Worm (Caenorhabditis elegans): Measurements from ENCODE around the gene nas-7.
"Not testable (repeated sequence)": the region's sequence is repeated elsewhere in the genome, so short reads cannot be mapped to it uniquely, and the experiment has no call there.

Gene nas-7

DNA sequence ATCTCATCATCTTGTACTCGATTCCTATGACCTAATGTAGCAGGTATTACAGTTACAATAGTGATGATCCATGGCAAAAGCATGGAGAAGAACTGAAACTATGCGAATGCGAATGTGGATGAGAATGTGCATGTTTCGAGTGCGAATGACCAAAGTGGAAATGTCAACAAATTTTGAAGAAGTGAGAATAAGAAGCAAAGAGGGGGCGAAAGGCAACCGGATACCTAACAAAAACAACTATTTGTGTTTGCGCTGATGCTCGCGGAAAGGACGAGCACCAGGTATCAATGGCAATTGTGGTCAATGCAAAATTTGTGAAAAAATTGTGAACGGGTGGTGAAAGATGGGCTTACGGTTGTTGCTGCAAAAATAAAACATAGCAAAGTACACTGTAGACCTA is at the start of gene nas-7:
TSS of gene nas-7 (minus strand) at position 101 of the 400 bp plus-strand sequence.
- no peak for TF ChIP-seq unc-62 (GFP tag; optimal IDR thresholded peaks at IDR 0.05)

DNA sequence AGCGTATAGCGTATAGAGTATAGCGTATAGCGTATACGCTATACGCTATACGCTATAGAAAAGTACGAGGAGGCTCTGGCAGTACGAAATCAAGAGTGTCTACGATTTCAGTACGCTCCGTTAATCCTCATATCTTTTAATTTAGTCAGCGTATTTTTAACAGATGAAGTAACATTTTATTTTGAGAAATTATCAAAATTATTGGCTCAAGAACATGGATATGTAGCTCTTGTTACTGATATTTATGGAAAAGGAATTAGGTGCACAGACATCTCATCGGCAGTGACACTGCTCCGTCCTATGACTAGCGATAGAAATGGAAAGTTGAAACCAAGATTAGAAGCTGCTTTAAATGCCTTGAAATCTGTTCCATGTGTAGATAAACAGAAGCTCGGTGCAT is 32.4 kb upstream of the nas-7 start, which contains the start of gene K02A2.1:
TSS of gene K02A2.1 (plus strand) at position 301 of the 400 bp plus-strand sequence.
- not testable (repeated sequence) for TF ChIP-seq unc-62 (GFP tag; optimal IDR thresholded peaks at IDR 0.05)

DNA sequence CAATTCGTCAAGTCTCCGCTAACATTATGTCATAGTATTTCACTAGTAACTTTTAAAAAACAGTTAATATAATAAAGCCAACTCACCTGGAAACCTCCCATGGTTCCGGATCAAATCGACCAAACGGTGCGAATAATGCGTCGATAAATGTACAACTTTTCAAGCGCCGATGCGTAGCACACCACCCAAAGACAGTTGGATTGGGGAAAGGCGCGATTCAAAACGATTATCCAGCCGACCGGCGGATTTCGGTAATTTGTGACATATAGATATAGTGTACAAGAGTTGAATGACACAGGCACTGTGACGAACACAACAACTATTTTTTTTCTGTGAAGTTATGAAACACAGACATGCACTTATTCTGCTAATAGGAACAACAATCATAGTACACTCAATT is 31.7 kb upstream of the nas-7 start, which contains the start of gene kcc-3:
TSS of gene kcc-3 (minus strand) at position 101 of the 400 bp plus-strand sequence.
- TF ChIP-seq unc-62 (GFP tag; optimal IDR thresholded peaks at IDR 0.05), result no peak

DNA sequence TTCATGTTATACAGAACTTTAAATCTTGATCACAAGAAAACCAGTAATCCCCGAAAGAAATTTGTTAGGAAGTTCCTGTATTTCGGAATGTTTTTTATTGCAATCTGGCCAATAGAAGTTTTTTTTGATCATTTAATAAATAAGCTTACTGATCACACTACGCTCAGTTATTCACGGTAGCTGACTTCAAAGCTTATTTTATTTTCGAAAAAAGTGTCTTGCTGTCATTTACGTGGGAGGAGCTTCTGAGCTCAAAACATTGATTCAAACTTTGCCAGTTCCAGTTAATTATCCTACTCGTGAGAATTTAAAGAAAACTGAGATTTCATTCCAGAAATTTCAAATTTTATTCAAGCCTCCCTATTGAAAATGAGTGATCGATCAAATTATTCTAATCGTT is 29.8 kb upstream of the nas-7 start, which contains the start of gene srd-54:
TSS of gene srd-54 (plus strand) at position 301 of the 400 bp plus-strand sequence.
- TF ChIP-seq unc-62 (GFP tag; optimal IDR thresholded peaks at IDR 0.05), result no peak

DNA sequence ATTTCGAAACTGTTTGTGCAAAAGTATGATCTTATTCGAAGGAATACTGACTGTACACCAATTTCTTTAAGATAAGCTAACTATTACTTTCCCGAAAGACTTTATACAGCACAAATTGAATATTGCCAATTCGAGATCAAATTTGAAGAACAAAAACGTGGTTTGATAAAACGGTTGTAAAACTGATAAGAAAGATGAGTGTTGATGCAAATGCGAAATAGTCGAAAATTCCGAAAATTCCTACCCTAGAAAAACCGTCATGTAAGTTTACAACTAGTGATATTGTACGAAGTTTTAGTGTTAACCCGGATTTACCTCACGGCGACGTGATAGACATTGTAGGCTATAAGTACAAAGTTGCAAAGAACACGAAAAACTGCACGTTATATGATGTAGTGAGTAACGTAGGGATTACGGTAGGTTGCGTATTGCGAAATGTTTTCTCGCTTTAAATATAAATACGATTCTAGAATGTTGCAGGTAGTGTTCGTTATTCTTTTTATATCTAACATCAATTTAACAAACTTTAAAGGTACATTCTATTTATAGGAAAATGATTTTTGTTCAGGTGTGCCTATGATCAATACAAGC is 18.4 kb upstream of the nas-7 start:
- no peak for TF ChIP-seq unc-62 (GFP tag; optimal IDR thresholded peaks at IDR 0.05)

DNA sequence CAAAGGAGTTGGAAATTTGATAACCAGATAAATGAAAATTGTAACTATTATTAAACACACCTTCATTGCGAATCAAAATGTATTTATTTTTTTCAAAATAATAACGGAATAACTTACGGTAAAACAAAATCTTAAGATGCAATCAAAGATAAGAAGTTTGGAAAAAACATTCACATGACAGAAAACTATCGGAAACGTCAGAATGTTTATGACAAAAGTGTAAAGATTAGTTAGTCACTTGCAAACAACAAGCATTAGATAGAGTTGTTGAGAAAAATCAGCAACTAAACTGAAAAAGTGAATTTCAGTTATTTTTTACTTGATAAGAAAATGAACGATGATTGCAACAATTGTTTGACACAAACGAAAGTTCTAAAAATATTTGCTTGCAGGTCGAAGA is 17.6 kb upstream of the nas-7 start:
- TF ChIP-seq unc-62 (GFP tag; optimal IDR thresholded peaks at IDR 0.05), result no peak

DNA sequence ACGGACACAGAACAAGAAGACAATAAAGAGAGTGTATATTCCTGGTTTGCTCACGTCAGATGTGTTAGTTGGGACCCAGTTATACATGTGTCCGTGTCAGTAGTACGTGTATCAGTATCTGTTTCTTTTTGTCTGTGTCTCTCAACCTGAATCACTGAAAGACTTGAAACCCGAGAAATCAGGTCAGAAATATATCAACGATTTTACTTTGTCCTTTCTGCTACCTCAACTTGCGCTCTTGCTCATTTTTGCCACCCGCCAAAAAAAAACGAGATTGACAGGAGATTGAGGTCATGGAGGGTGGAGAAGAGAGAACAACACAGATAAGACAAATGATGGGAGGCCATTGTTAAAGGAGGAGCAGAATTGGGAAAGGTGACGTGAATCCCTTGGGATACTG is 17.0 kb upstream of the nas-7 start:
- no peak for TF ChIP-seq unc-62 (GFP tag; optimal IDR thresholded peaks at IDR 0.05)

DNA sequence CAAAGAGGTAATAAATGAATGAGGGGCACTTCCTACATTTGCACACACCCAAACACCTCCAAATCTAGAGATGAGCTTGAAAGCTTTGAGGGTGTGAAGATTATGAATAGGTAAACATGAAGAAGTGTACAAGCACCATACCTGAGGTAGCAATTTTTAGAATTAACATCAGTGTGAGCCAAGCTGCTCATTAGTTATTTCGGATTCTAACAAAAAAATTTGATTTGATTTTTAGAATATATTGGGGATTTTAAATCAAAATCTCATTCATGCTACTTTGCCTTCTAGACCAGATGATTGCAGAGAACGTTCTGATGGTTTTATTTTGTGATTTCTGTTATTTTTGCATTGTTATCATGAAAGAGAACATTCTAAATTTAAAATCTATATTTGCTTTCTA is 11.2 kb upstream of the nas-7 start:
- no peak for TF ChIP-seq unc-62 (GFP tag; optimal IDR thresholded peaks at IDR 0.05)

DNA sequence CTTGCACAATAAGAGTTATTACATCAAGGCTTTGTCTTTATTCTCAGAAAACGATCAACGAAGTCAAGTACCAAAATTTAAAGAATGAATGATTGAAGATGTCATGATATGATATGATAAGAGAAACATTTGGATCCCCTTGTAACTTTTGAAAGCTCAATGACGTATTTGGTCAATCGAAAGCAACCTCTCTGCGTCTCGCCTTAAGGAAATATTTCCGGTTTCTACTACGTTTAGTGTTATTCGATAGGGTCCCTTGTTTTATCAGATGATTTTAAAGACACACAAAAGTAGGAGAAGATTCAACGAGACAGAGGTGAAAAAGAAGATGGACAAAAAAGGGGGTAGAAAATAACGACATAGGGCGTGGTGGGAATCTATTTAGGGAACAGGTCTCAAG is 10.8 kb upstream of the nas-7 start:
- no peak for TF ChIP-seq unc-62 (GFP tag; optimal IDR thresholded peaks at IDR 0.05)

DNA sequence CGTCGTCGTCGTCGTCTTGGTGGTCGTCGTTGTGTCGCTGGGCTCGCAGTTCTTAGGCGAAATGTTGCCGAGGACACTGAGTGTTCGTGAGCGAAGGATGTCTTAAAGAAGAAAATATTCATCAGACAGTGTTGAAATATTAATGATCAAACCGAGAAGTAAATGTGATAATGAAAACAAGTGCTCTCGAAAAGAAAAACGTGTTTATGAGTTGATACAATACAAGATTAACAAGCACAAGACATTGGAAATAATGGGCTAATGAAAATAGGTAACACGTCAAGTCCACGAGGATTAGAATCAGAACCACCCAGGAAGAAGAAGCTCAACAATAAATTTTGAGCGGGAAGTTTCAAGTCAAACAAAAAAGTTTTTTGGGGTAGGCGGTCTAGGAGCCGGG is 9.4 kb upstream of the nas-7 start, which contains the start of gene K02A2.5:
TSS of gene K02A2.5 (minus strand) at position 101 of the 400 bp plus-strand sequence.
- TF ChIP-seq unc-62 (GFP tag; optimal IDR thresholded peaks at IDR 0.05), result no peak

DNA sequence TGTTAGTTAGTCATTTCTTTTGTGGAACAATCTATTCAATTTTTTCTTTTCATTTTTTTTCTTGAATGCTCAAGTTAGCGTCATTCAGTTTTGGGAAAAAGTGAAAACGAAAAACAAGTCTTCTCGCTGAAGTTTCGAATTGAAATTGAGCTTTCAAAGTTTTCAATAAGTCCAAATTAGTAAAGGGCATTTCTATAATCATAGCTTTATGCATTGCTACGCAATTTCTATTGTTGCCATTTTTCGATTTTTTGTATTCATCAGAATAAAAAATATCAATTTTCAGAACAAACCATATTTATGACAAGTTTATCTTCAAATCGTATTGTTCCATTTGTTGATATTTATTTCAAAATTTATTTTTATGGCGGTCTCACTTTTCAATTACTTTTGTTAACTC is 5.7 kb upstream of the nas-7 start, which contains the start of gene srd-55:
TSS of gene srd-55 (plus strand) at position 301 of the 400 bp plus-strand sequence.
- TF ChIP-seq unc-62 (GFP tag; optimal IDR thresholded peaks at IDR 0.05), result no peak

DNA sequence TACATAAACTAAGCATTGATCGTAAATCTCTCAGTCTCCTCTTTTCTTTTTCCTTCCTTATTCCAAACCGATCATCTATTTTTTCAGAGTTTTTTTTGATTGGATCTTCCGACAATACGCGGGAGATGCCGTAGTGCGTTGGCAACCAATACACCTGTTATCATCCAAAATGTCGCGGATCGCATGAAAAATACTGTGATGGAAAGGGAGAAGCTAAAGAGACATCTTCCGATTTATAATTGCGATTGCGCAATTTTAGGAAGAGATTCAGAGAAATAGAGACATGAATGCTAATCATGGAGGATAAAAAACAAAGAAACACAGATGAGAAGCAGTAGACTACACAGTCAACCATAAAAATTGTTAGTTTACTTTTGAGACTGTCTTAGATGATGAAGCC is 3.9 kb upstream of the nas-7 start:
- TF ChIP-seq unc-62 (GFP tag; optimal IDR thresholded peaks at IDR 0.05), result no peak

DNA sequence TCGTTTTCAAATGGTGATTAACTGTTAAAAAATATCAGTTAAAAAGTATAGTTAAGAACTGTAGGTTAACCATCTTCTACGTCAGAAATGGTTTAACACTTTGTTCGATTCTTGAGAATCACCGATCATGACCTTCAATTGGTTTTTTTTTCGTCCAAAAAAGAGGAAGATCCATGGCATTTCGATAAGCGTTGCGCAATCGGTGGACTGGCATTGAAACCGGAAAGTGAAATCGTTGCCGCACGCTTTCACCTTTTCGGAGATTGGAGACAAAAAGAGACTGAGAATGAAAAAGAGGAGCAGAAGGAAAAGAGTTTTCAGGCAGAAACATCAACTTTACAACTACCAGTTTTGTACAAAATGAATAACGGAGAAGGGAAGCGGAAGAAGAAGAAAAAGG is 2.7 kb upstream of the nas-7 start:
- TF ChIP-seq unc-62 (GFP tag; optimal IDR thresholded peaks at IDR 0.05), result no peak

DNA sequence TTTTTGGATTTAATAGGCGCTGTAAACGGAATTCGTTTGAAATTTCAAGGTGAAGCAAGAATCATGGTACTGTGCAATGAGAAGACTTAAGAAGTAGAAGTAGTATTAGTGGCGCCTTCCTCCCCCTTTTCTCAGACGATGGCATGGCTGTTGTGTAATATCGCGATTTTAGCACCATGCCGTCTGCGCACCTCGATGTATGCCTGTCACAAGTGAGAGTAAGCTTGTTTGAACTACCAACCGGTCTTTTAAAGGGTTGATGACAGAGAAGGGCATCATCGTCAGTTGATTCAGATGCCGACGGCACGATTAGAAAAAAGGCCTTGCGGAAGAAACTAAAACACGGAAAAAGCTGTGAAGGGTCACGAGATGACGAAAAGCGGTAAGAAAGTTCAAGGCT is 1.5 kb upstream of the nas-7 start:
- no peak for TF ChIP-seq unc-62 (GFP tag; optimal IDR thresholded peaks at IDR 0.05)

DNA sequence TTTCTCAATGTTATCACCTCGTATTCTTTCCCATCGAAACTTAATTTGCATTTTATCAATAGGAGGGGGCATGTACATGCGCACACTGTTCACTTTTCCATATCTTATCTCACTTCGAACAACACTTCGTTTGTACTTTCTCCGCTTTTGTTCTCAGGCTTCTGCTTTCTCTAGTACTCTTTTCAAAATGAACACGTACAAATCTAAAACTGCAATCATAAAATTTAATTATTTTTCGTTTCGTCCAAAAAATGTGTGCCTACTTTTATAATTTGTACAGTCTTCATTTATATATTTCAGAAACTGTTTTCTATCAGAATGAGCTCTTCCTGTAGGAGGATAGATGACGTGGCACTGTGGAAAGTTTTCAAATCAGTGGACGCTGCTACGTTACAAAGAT is 3.8 kb downstream of the nas-7 start, which contains the start of gene C07D10.1:
TSS of gene C07D10.1 (plus strand) at position 301 of the 400 bp plus-strand sequence.
- no peak for TF ChIP-seq unc-62 (GFP tag; optimal IDR thresholded peaks at IDR 0.05)

DNA sequence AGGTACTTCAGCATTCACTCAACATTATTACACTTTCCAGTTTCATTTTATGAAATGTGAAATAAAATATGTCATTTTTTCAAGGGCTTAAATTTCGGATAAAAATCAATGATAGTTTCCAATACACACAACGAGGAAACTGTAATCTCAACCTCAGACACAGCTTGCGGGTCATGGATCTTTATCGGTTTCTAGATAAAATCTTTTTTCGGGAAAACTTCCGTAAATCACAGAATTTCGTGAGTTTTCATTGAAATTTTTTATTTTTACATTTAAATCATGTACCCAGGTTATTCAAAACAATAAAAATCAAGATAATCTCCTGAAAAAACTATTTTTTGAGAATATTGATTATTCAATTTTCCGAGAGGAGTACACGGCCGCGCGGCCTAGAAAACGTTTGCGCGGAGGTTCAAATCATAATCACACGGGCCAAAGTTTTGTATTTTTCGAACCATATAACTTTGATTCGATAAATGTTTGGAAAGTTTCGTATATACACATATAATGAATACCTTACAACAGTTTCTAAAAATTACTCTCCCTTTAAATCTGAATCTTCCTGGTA is 5.2 kb downstream of the nas-7 start:
- TF ChIP-seq unc-62 (GFP tag; optimal IDR thresholded peaks at IDR 0.05), result no peak

DNA sequence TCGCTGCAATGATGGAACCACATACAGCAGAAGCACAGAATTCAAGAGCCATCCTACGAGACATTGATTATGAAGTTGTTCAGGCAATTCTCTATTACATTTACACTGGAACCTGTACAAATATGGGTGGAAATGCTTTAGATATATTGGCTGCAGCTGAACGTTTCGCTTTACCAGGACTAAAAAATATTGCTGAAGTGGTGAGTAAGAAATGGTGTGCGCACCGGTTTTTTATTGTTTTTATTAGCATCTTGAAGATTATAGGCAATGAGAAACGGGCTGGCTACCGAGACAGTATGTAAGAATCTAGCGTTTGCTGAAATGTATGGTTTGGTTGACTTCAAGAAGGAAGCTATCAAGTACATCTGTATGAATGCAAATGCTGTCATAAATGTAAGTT is 6.4 kb downstream of the nas-7 start:
- TF ChIP-seq unc-62 (GFP tag; optimal IDR thresholded peaks at IDR 0.05), result no peak
